Fruit fly (Drosophila melanogaster) whole organism, prepupa: ENCODE results near the gene Dph1.

ENCODE experiments used
- CG10669 ChIP-seq: fragments of 200-800 bp; sonication (Bioruptor generic); optimal IDR thresholded peaks from 3 replicates; lab custom pipeline; 2018; ENCODE audit warnings: missing biosample characterization, mild to moderate bottlenecking, missing genetic modification characterization, moderate library complexity
- CG11902 ChIP-seq: fragments of 200-800 bp; sonication (Bioruptor generic); optimal IDR thresholded peaks from 3 replicates; lab custom pipeline; 2016; ENCODE audit warnings: missing biosample characterization, missing genetic modification characterization
- CG6808 ChIP-seq: fragments of 200-800 bp; sonication (Bioruptor generic); optimal IDR thresholded peaks from 3 replicates; lab custom pipeline; 2017; ENCODE audit warnings: missing biosample characterization, missing genetic modification characterization, mild to moderate bottlenecking, moderate library complexity, missing genetic modification reagents
- CG6854 ChIP-seq: fragments of 200-800 bp; sonication (Bioruptor generic); optimal IDR thresholded peaks from 2 replicates; lab custom pipeline; 2017; ENCODE audit warnings: missing biosample characterization, mild to moderate bottlenecking, missing genetic modification characterization
- Ets96B ChIP-seq: fragments of 200-800 bp; optimal IDR thresholded peaks from 2 replicates; lab custom pipeline; 2019; ENCODE audit warnings: missing biosample characterization, mild to moderate bottlenecking, missing genetic modification characterization, moderate library complexity
- Gug ChIP-seq: fragments of 200-800 bp; sonication (Bioruptor generic); IDR thresholded peaks from 2 replicates; pipeline ENCODE4 v1.3.6; 2022; ENCODE audit warnings: missing biosample characterization, missing genetic modification characterization
- Lpt ChIP-seq: fragments of 200-800 bp; sonication (Bioruptor generic); optimal IDR thresholded peaks from 3 replicates; lab custom pipeline; 2016; ENCODE audit warnings: missing biosample characterization, missing genetic modification characterization
- Sox102F ChIP-seq: fragments of 200-800 bp; sonication (Bioruptor generic); optimal IDR thresholded peaks from 2 replicates; lab custom pipeline; 2016; ENCODE audit warnings: missing biosample characterization, mild to moderate bottlenecking, missing genetic modification characterization
- esn ChIP-seq: fragments of 200-800 bp; sonication (Bioruptor generic); optimal IDR thresholded peaks from 2 replicates; lab custom pipeline; 2016; ENCODE audit warnings: missing biosample characterization, mild to moderate bottlenecking, missing genetic modification characterization, moderate library complexity
- ss ChIP-seq, 2 experiments: fragments of 200-800 bp; sonication (Bioruptor generic); optimal IDR thresholded peaks; 2 replicates in 1 of 2; 3 replicates in 1 of 2; lab custom pipeline; 2017 to 2018; ENCODE audit warnings: mild to moderate bottlenecking in 2 of 2, missing biosample characterization in 2 of 2, missing genetic modification characterization in 2 of 2, moderate library complexity in 1 of 2
- svp ChIP-seq: fragments of 200-800 bp; sonication (Bioruptor generic); peaks from one replicate; lab custom pipeline; 2016; ENCODE audit warnings: missing biosample characterization, missing genetic modification characterization

dm6 chr3L:11721498-11721946, 24.8 kb upstream of the Dph1 start:
- peak; percentile 87 for TF ChIP-seq svp
- no peak for TF ChIP-seq Gug (GFP tag; lab: Robert Waterston, UW)
- TF ChIP-seq esn (GFP tag; lab: Kevin White, UChicago) = peak; percentile 10
- TF ChIP-seq CG11902 = no peak
- TF ChIP-seq Ets96B = no peak
- TF ChIP-seq Sox102F = no peak
- TF ChIP-seq CG6808 = no peak
- TF ChIP-seq CG6854 (GFP tag; lab: Kevin White, UChicago) = no peak
- no peak for TF ChIP-seq CG10669
- no peak for TF ChIP-seq Lpt (GFP tag; lab: Kevin White, UChicago)
- no peak for TF ChIP-seq ss (GFP tag; optimal IDR thresholded peaks at IDR 0.05; lab: Kevin White, UChicago)
